Worm (Caenorhabditis elegans) whole organism, midembryonic: ENCODE measurements around the gene col-166.

ENCODE experiments used
- flt-1 ChIP-seq: fragments of 200-800 bp; sonication (Bioruptor generic); IDR thresholded peaks from 2 replicates; pipeline ENCODE4 v1.3.6; 2022; ENCODE audit warnings: missing genetic modification characterization, missing compliant biosample characterization
- ztf-23 ChIP-seq: fragments of 200-800 bp; sonication (Bioruptor generic); IDR thresholded peaks from 2 replicates; pipeline ENCODE4 v1.3.6; 2022; ENCODE audit warnings: missing genetic modification reagents, missing genetic modification characterization, missing compliant biosample characterization

DNA sequence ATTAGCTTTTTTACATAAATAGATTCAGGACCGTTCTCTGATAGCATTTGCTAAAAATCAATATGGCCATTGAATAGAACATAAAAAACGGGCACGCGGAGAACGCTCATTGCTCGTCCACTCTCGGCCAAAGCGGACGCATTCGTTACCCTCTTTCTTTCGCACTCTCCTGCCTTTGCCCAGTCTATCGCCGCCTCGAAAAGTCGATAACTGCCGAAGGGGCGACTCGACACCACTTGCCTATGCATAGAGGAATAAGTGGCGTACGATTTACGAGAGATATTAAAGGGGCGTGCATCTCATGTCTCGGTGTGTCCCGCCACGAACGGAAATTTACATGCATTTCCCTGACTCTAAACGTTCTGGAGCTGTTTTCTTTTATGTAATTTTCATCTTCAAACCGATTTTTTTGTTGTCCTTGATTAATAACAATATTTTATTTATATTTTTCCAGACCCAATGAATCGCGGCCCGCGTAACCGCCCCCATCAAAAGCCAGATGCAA lies 16.6 kb upstream of the col-166 start, which contains the start of gene W05H9.4:
- TF ChIP-seq flt-1 (GFP tag; lab: Robert Waterston, UW) (no peak), ztf-23 (GFP tag; lab: Robert Waterston, UW) (no peak)
